Worm (Caenorhabditis elegans) whole organism, early embryonic: ENCODE results near the gene abts-3.

Experiments
- B0310.2 ChIP-seq: sonication (generic microtip); optimal IDR thresholded peaks from 2 replicates; lab custom pipeline; 2016; ENCODE audit warnings: mild to moderate bottlenecking, missing genetic modification characterization, missing compliant biosample characterization
- F13C5.2 ChIP-seq: sonication (generic microtip); optimal IDR thresholded peaks from 2 replicates; lab custom pipeline; 2017; ENCODE audit warnings: mild to moderate bottlenecking, missing genetic modification characterization, inconsistent platforms, missing compliant biosample characterization
- aly-1 ChIP-seq: sonication (generic microtip); optimal IDR thresholded peaks from 2 replicates; lab custom pipeline; 2016; ENCODE audit warnings: missing genetic modification characterization, missing compliant biosample characterization
- ama-1 ChIP-seq: fragments of 150-350 bp; optimal IDR thresholded peaks from 2 replicates; lab custom pipeline; 2014
- ceh-13 ChIP-seq: fragments of 200-800 bp; sonication (Bioruptor generic); optimal IDR thresholded peaks from 2 replicates; lab custom pipeline; 2018; ENCODE audit warnings: mild to moderate bottlenecking, missing genetic modification characterization, missing compliant biosample characterization
- ceh-36 ChIP-seq: sonication (generic microtip); optimal IDR thresholded peaks from 2 replicates; lab custom pipeline; 2016; ENCODE audit warnings: missing genetic modification characterization, inconsistent platforms, missing compliant biosample characterization
- ets-7 ChIP-seq: sonication (generic microtip); optimal IDR thresholded peaks from 2 replicates; lab custom pipeline; 2016; ENCODE audit warnings: missing genotype, missing genetic modification characterization, missing compliant biosample characterization
- flt-1 ChIP-seq: fragments of 200-800 bp; sonication (Bioruptor generic); IDR thresholded peaks from 2 replicates; pipeline ENCODE4 v1.3.6; 2022; ENCODE audit warnings: missing genetic modification characterization, missing compliant biosample characterization
- hmbx-1 ChIP-seq: sonication (generic microtip); optimal IDR thresholded peaks from 2 replicates; lab custom pipeline; 2016; ENCODE audit warnings: mild to moderate bottlenecking, missing genetic modification characterization, missing compliant biosample characterization
- hmg-4 ChIP-seq: fragments of 200-800 bp; sonication (Bioruptor generic); optimal IDR thresholded peaks from 2 replicates; lab custom pipeline; 2018; ENCODE audit warnings: mild to moderate bottlenecking, missing genetic modification characterization, missing compliant biosample characterization
- hnd-1 ChIP-seq: sonication (generic microtip); optimal IDR thresholded peaks from 2 replicates; lab custom pipeline; 2016; ENCODE audit warnings: missing genetic modification characterization, missing compliant biosample characterization
- pes-1 ChIP-seq: fragments of 200-800 bp; sonication (Bioruptor generic); IDR thresholded peaks from 2 replicates; pipeline ENCODE4 v1.3.6; 2022; ENCODE audit warnings: missing genetic modification reagents, missing genetic modification characterization, missing compliant biosample characterization
- scrt-1 ChIP-seq: fragments of 200-800 bp; sonication (Bioruptor generic); IDR thresholded peaks from 2 replicates; pipeline ENCODE4 v1.3.6; 2022; ENCODE audit warnings: missing genetic modification characterization, missing compliant biosample characterization
- sea-1 ChIP-seq: fragments of 200-800 bp; sonication (Bioruptor generic); conservative IDR thresholded peaks from 2 replicates; pipeline ENCODE4 v1.3.6; 2022; ENCODE audit warnings: missing genetic modification characterization, missing compliant biosample characterization
- tbx-11 ChIP-seq: fragments of 200-800 bp; sonication (Bioruptor generic); IDR thresholded peaks from 2 replicates; pipeline ENCODE4 v1.3.6; 2022; ENCODE audit warnings: missing genetic modification characterization, missing compliant biosample characterization
- tbx-37 ChIP-seq: fragments of 200-800 bp; sonication (Bioruptor generic); conservative IDR thresholded peaks from 2 replicates; pipeline ENCODE4 v1.3.6; 2022; ENCODE audit warnings: missing genetic modification reagents, missing genetic modification characterization, missing compliant biosample characterization
- tra-4 ChIP-seq: sonication (generic microtip); optimal IDR thresholded peaks from 2 replicates; lab custom pipeline; 2017; ENCODE audit warnings: missing genetic modification characterization, missing compliant biosample characterization

abts-3 gene

ce11 chrII:6176154-6176897, 43.6 kb downstream of the abts-3 start:
- TF ChIP-seq sea-1 (no peak), tra-4 (tag; lab: Kevin White, UChicago) (no peak), ceh-36 (tag; lab: Kevin White, UChicago) (no peak), F13C5.2 (tag; lab: Kevin White, UChicago) (no peak)

DNA sequence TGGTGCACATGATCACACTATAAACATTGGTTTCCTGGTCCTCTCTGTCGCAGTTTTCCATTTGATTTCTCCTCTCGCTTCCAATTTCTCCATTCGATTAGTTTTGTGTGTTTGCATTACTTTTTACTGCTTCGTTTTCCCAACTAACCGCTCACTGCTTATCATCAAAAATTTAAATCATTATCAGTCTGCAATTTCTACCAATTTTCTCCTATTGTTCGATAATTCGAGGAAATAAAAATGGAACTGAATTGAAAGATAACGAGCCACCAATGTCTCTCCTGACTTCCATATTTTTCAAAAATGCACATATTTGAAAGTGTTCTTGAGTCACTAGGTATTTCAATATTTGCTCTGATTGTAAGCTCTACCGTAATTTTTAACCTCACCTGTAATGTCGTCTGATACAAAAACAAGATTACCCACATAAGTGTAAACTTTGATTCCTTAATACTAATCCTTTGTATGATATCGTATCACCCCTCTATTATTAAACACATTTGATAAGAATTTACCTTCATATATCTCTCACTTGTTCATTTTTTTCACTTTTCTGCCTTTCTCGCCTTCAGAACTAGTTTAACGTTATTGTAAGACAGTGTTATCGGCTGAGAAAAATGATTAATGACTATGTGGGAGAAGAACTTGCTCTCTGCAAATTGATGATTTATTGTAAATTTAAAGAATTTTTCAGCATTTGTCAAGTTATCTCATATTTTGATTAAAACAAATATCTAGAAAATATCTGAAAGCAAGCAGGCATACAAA, 45.5 kb downstream of the abts-3 start:
- TF ChIP-seq ceh-13 (GFP tag; lab: Kevin White, UChicago) (no peak), hmg-4 (GFP tag; lab: Kevin White, UChicago) (no peak), flt-1 (GFP tag; lab: Robert Waterston, UW) (no peak), hmbx-1 (tag; lab: Kevin White, UChicago) (no peak), hnd-1 (tag; lab: Kevin White, UChicago) (no peak), aly-1 (tag; lab: Kevin White, UChicago) (no peak), tbx-37 (no peak), sea-1 (no peak), scrt-1 (GFP tag; lab: Robert Waterston, UW) (no peak), tbx-11 (GFP tag; lab: Robert Waterston, UW) (no peak), ama-1 (lab: Kevin White, UChicago) (no peak), ets-7 (no peak), F13C5.2 (tag; lab: Kevin White, UChicago) (no peak), tra-4 (tag; lab: Kevin White, UChicago) (no peak), B0310.2 (tag; lab: Kevin White, UChicago) (no peak)

- no peak for TF ChIP-seq tbx-11 (GFP tag; lab: Robert Waterston, UW)
- no peak for TF ChIP-seq ceh-13 (GFP tag; lab: Kevin White, UChicago)
- TF ChIP-seq pes-1 (GFP tag; lab: Robert Waterston, UW), result no peak
- TF ChIP-seq ama-1 (lab: Kevin White, UChicago), result no peak
- TF ChIP-seq sea-1, result no peak
- no peak for TF ChIP-seq B0310.2 (tag; lab: Kevin White, UChicago)
- TF ChIP-seq tbx-37, result no peak
- TF ChIP-seq F13C5.2 (tag; lab: Kevin White, UChicago), result no peak
These were observed 46.0 kb downstream of the abts-3 start for ce11 chrII:6178743-6179129.

DNA sequence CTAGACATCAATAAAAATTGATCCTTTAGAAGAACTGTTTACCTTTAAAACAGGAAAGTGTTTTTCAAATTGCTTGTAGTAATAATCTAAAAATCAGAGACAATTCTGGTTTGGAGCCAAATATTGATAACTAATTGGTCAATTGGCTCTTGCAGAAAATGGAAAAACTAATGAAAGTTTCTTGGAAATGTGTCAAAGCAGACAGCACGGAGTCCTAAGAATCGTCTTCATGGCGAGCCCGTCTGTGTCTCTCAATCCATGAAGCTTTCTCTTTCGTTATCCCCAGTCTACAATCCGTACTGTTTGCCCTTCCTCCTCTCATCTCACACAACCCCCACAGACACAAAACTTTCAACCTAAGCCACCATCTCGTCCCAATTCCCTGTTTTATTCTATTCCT, 46.8 kb downstream of the abts-3 start, which contains the start of gene F40H3.1:
F40H3.1 (plus strand) TSS at position 301 of the 400 bp plus-strand sequence.
- TF ChIP-seq scrt-1 (GFP tag; lab: Robert Waterston, UW), result no peak
- no peak for TF ChIP-seq hnd-1 (tag; lab: Kevin White, UChicago)
- TF ChIP-seq ceh-13 (GFP tag; lab: Kevin White, UChicago), result no peak
- no peak for TF ChIP-seq ama-1 (lab: Kevin White, UChicago)
- TF ChIP-seq pes-1 (GFP tag; lab: Robert Waterston, UW), result no peak
- no peak for TF ChIP-seq hmbx-1 (tag; lab: Kevin White, UChicago)
- no peak for TF ChIP-seq ets-7
- no peak for TF ChIP-seq tbx-11 (GFP tag; lab: Robert Waterston, UW)
- no peak for TF ChIP-seq tbx-37
- TF ChIP-seq ceh-36 (tag; lab: Kevin White, UChicago), result no peak
- TF ChIP-seq B0310.2 (tag; lab: Kevin White, UChicago), result no peak
- TF ChIP-seq flt-1 (GFP tag; lab: Robert Waterston, UW), result no peak
- no peak for TF ChIP-seq hmg-4 (GFP tag; lab: Kevin White, UChicago)
- TF ChIP-seq aly-1 (tag; lab: Kevin White, UChicago), result no peak
- TF ChIP-seq F13C5.2 (tag; lab: Kevin White, UChicago), result no peak
- TF ChIP-seq tra-4 (tag; lab: Kevin White, UChicago), result no peak
- TF ChIP-seq sea-1, result no peak

DNA sequence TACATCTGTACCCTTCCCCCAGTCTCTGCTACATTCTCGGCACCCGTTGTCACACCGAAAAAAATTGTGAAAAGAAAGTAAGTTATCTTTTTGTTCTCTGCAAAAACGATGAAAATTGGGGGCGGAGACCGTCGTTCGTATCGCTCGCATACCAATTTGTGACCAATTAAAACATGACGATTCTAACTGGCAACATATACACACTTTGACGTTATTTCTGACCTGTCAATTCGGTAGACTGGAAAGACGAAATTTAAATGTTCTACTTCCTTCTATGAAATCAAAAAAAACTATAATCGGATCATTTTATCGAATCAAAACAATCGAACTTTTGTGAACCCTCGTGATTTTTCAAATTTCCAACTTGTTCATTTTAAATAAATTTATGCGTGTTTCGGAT, 47.9 kb downstream of the abts-3 start:
- no peak for TF ChIP-seq ceh-13 (GFP tag; lab: Kevin White, UChicago)

ce11 chrII:6181337-6181736, 48.6 kb downstream of the abts-3 start:
- TF ChIP-seq tra-4 (tag; lab: Kevin White, UChicago) (no peak), hmg-4 (GFP tag; lab: Kevin White, UChicago) (no peak), tbx-11 (GFP tag; lab: Robert Waterston, UW) (no peak), ceh-13 (GFP tag; lab: Kevin White, UChicago) (no peak), ets-7 (no peak), tbx-37 (no peak), hmbx-1 (tag; lab: Kevin White, UChicago) (no peak), aly-1 (tag; lab: Kevin White, UChicago) (no peak), ceh-36 (tag; lab: Kevin White, UChicago) (no peak), hnd-1 (tag; lab: Kevin White, UChicago) (no peak), B0310.2 (tag; lab: Kevin White, UChicago) (no peak), sea-1 (no peak), F13C5.2 (tag; lab: Kevin White, UChicago) (no peak), flt-1 (GFP tag; lab: Robert Waterston, UW) (no peak), scrt-1 (GFP tag; lab: Robert Waterston, UW) (no peak), pes-1 (GFP tag; lab: Robert Waterston, UW) (no peak), ama-1 (lab: Kevin White, UChicago) (no peak)

- TF ChIP-seq hmbx-1 (tag; lab: Kevin White, UChicago) (no peak), B0310.2 (tag; lab: Kevin White, UChicago) (no peak), tbx-37 (no peak), tra-4 (tag; lab: Kevin White, UChicago) (no peak), sea-1 (no peak)
These were observed 58.1 kb downstream of the abts-3 start for ce11 chrII:6190770-6191169.
